Worm (Caenorhabditis elegans) whole organism, L4/young adult: ENCODE data around the gene Y34B4A.7.

Experiments used
- W03F9.2 ChIP-seq: fragments of 150-350 bp; optimal IDR thresholded peaks from 2 replicates; lab custom pipeline; 2014; ENCODE audit warnings: missing biosample characterization, missing genetic modification characterization
- dao-5 ChIP-seq: sonication (generic microtip); optimal IDR thresholded peaks from 2 replicates; lab custom pipeline; 2016; ENCODE audit warnings: missing genotype, missing genetic modification characterization, moderate library complexity, missing compliant biosample characterization
- him-1 ChIP-seq: sonication (generic microtip); optimal IDR thresholded peaks from 2 replicates; lab custom pipeline; 2016; ENCODE audit warnings: missing genotype, missing genetic modification reagents, missing genetic modification characterization, missing compliant biosample characterization

ce11 chrX:5278249-5278648 is 34.1 kb downstream of the Y34B4A.7 start:
- no peak for TF ChIP-seq him-1 (tag; lab: Kevin White, UChicago)
- no peak for TF ChIP-seq W03F9.2 (tag; lab: Kevin White, UChicago)
- no peak for TF ChIP-seq dao-5 (tag; lab: Kevin White, UChicago)
